Worm (Caenorhabditis elegans) whole organism, early embryonic: ENCODE results near the gene srx-32.

ENCODE experiments used
- aly-1 ChIP-seq: sonication (generic microtip); optimal IDR thresholded peaks from 2 replicates; lab custom pipeline; 2016; ENCODE audit warnings: missing genetic modification characterization, missing compliant biosample characterization
- scrt-1 ChIP-seq: fragments of 200-800 bp; sonication (Bioruptor generic); IDR thresholded peaks from 2 replicates; pipeline ENCODE4 v1.3.6; 2022; ENCODE audit warnings: missing genetic modification characterization, missing compliant biosample characterization
- tbx-11 ChIP-seq: fragments of 200-800 bp; sonication (Bioruptor generic); IDR thresholded peaks from 2 replicates; pipeline ENCODE4 v1.3.6; 2022; ENCODE audit warnings: missing genetic modification characterization, missing compliant biosample characterization

ce11 chrV:814716-815115 lies 5.8 kb downstream of the srx-32 start, which contains the start of gene R13D11.3:
- no peak for TF ChIP-seq tbx-11
- no peak for TF ChIP-seq scrt-1 (GFP tag; lab: Robert Waterston, UW)
- TF ChIP-seq aly-1, result no peak
